Fruit fly (Drosophila melanogaster): Measurements from ENCODE around the gene CG17930.

dm6 chr3R:16281033-16281680 is 46.5 kb upstream of the CG17930 start:
- TF ChIP-seq CG9705 (GFP tag; optimal IDR thresholded peaks at IDR 0.05) (no peak), pan (optimal IDR thresholded peaks at IDR 0.05) (no peak), usp (GFP tag; optimal IDR thresholded peaks at IDR 0.05) (no peak), Sp1 (GFP tag; optimal IDR thresholded peaks at IDR 0.05) (no peak), sage (GFP tag; optimal IDR thresholded peaks at IDR 0.05) (no peak), ey (GFP tag; optimal IDR thresholded peaks at IDR 0.05) (no peak), Myc (optimal IDR thresholded peaks at IDR 0.05) (no peak), N (GFP tag; optimal IDR thresholded peaks at IDR 0.05) (no peak)
